Worm (Caenorhabditis elegans): ENCODE results near the gene srxa-5.
"Not testable (repeated sequence)": the region's sequence is repeated elsewhere in the genome, so short reads cannot be mapped to it uniquely, and the experiment has no call there.

srxa-5 gene

ce11 chrIII:6531099-6531498, 1.6 kb upstream of the srxa-5 start, which contains the start of gene C09E7.11:
C09E7.11 (plus strand) TSS chrIII:6531399.
- TF ChIP-seq ztf-25 (GFP tag; IDR thresholded peaks at IDR 0.05), result no peak
- no peak for TF ChIP-seq ceh-100 (GFP tag; IDR thresholded peaks at IDR 0.05)
- no peak for TF ChIP-seq somi-1 (GFP tag; optimal IDR thresholded peaks at IDR 0.05)
- no peak for TF ChIP-seq nhr-27 (tag; optimal IDR thresholded peaks at IDR 0.05)

DNA sequence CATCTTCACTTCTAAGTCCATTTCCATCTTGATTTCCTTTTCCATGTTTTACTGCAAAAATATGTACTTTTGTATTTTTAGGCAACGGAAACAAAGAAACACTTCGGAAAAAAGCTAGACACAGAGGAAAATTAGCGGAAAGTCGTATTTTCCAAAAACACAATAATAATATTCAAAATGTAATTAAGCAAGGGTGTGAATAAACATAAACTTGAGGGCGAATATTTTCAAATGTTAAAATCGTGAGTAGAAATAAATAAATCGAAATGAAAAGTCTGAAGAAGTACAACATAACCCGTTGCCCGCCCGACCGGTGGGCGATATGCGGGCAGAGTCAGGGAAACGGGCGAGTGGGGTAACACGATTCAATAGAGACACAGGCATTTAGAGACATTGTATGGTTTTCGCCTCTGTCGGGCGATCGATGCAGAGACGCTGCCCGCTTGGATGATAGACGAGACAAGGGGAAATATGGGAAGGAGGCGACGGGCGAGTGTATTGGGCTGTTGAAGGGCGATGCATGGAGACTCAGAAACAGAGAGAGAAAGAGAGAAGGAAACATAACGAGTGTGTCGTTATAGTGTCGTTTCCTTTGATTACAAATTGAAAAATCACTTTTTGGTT, 4.3 kb downstream of the srxa-5 start, which contains the start of gene C09E7.4:
Gene C09E7.4, minus strand, starts transcription at position 51 of the 624 bp plus-strand sequence.
- TF ChIP-seq ztf-25 (GFP tag; IDR thresholded peaks at IDR 0.05), result 0 out of 2 replicates have a peak, but pooled peaks have one; percentile 11
- no peak for TF ChIP-seq hsf-1 (GFP tag; IDR thresholded peaks at IDR 0.05)
- peak; percentile 18 for TF ChIP-seq K12H6.12 (tag; optimal IDR thresholded peaks at IDR 0.05)

ce11 chrIII:6551187-6552058, 18.7 kb downstream of the srxa-5 start, which contains the start of gene C09E7.7:
C09E7.7 (minus strand) TSS chrIII:6551243.
- peak; percentile 53 for TF ChIP-seq dpl-1 (GFP tag; optimal IDR thresholded peaks at IDR 0.05)
- peak; percentile 54 for TF ChIP-seq tlf-1 (GFP tag; optimal IDR thresholded peaks at IDR 0.05)
- TF ChIP-seq pbrm-1 (GFP tag; IDR thresholded peaks at IDR 0.05), result peak; percentile 70; the same call in 1 of the 2 replicates
- TF ChIP-seq ZK185.1 (tag; optimal IDR thresholded peaks at IDR 0.05; ENCODE audit: poor library complexity, severe bottlenecking), result peak; percentile 6
- peak; percentile 67 for TF ChIP-seq ztf-18 (tag; optimal IDR thresholded peaks at IDR 0.05)
- peak; percentile 94 for TF ChIP-seq hmg-1.2 (GFP tag; IDR thresholded peaks at IDR 0.05)
- peak; percentile 82 for TF ChIP-seq lin-26 (GFP tag; IDR thresholded peaks at IDR 0.05)
- 0 out of 2 replicates have a peak, but pooled peaks have one; percentile 26 for TF ChIP-seq Y56A3A.18 (GFP tag; IDR thresholded peaks at IDR 0.05)
- TF ChIP-seq egrh-3 (GFP tag; IDR thresholded peaks at IDR 0.05), result peak; percentile 80
- peak; percentile 24 for TF ChIP-seq unc-130 (GFP tag; optimal IDR thresholded peaks at IDR 0.05)
- peak; percentile 74 for TF ChIP-seq nfyb-1 (GFP tag; IDR thresholded peaks at IDR 0.05)
- peak; percentile 79 for TF ChIP-seq madf-8 (GFP tag; conservative IDR thresholded peaks at IDR 0.05)
- TF ChIP-seq athp-1 (tag; optimal IDR thresholded peaks at IDR 0.05), result peak; percentile 18
- not testable (repeated sequence) for TF ChIP-seq snpc-4 (GFP tag; optimal IDR thresholded peaks at IDR 0.05)
- TF ChIP-seq snpc-4 (tag; optimal IDR thresholded peaks at IDR 0.05), result peak in 2 of 4 experiments; percentile 9 to 28
- peak; percentile 57 for TF ChIP-seq atf-7 (tag; optimal IDR thresholded peaks at IDR 0.05)
- TF ChIP-seq cebp-1 (GFP tag; IDR thresholded peaks at IDR 0.05), result peak; percentile 60
- peak; percentile 61 for TF ChIP-seq cebp-1 (tag; optimal IDR thresholded peaks at IDR 0.05)
- TF ChIP-seq hsf-1 (GFP tag; IDR thresholded peaks at IDR 0.05), result peak; percentile 42; the same call in 1 of the 2 replicates
- peak; percentile 63 for TF ChIP-seq F33H1.4 (GFP tag; IDR thresholded peaks at IDR 0.05)
- TF ChIP-seq B0336.3 (GFP tag; IDR thresholded peaks at IDR 0.05), result peak; percentile 78
- TF ChIP-seq sea-2 (GFP tag; IDR thresholded peaks at IDR 0.05), result peak; percentile 71; the same call in 1 of the 2 replicates
- TF ChIP-seq rcor-1 (GFP tag; IDR thresholded peaks at IDR 0.05), result peak; percentile 85
- TF ChIP-seq dox-1 (GFP tag; IDR thresholded peaks at IDR 0.05), result peak; percentile 88
- peak; percentile 65 for TF ChIP-seq Y67H2A.10 (GFP tag; conservative IDR thresholded peaks at IDR 0.05)
- peak; percentile 9 for TF ChIP-seq tbp1 (GFP tag; optimal IDR thresholded peaks at IDR 0.05)
- peak; percentile 45 for TF ChIP-seq madf-10 (tag; optimal IDR thresholded peaks at IDR 0.05)
- TF ChIP-seq ztf-25 (GFP tag; IDR thresholded peaks at IDR 0.05), result peak; percentile 86; the same call in 1 of the 2 replicates
- TF ChIP-seq madf-6 (GFP tag; IDR thresholded peaks at IDR 0.05), result peak; percentile 92
- peak; percentile 75; the same call in 1 of the 2 replicates for TF ChIP-seq ztf-6 (GFP tag; IDR thresholded peaks at IDR 0.05)
- TF ChIP-seq ztf-26 (tag; optimal IDR thresholded peaks at IDR 0.05), result peak; percentile 31
- peak; percentile 79 for TF ChIP-seq mcd-1 (GFP tag; IDR thresholded peaks at IDR 0.05)
- TF ChIP-seq lin-54 (GFP tag; optimal IDR thresholded peaks at IDR 0.05), result peak; percentile 82
- peak; percentile 63 for TF ChIP-seq somi-1 (GFP tag; optimal IDR thresholded peaks at IDR 0.05)
- peak; percentile 90 for TF ChIP-seq efl-1 (GFP tag; optimal IDR thresholded peaks at IDR 0.05)
- TF ChIP-seq attf-5 (GFP tag; optimal IDR thresholded peaks at IDR 0.05), result peak; percentile 97
- peak; percentile 42; the same call in 1 of the 2 replicates for TF ChIP-seq attf-3 (GFP tag; conservative IDR thresholded peaks at IDR 0.05)
- TF ChIP-seq egl-44 (GFP tag; IDR thresholded peaks at IDR 0.05), result peak; percentile 68; the same call in 1 of the 2 replicates
- TF ChIP-seq K12H6.12 (tag; optimal IDR thresholded peaks at IDR 0.05), result peak; percentile 55
